Worm (Caenorhabditis elegans): ENCODE results near the gene T05C1.5.

T05C1.5 gene

DNA sequence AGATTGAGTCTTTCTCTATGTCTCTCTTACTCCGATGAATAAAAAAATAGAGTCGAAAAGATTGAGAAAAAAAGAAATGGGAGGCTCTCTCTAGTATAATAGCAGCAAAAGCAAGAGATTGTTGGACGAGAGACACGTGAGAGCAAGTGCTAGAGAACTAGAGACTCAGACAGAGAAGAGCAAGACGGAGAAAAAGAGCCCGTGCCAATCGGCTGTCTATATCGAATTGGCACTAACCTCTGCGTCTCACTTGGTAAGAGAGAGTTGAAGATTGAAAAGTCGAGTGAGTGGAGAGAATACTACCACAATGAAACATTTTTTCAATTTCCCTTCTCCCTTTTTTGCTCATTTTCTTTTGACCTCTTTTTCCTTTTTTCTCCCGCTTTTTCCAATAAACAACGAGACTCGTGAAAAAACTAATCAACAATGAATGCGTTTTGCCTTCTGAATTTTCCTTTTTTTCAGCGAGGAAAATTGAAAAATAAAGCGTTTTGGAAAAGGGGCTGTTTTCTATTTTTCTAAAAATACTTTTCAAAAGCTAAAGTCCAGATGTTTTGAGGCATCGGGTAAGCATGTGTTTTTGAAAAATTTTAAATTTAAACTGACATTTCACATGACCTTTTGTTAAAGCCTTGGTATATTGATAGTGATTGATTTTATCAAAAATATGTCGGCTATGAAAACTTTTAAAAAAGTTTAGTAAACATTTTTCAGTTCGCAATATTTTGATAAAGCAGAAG, 16.1 kb upstream of the T05C1.5 start (continued):
- TF ChIP-seq nhr-28 (tag; optimal IDR thresholded peaks at IDR 0.05) (peak; percentile 35), lim-7 (GFP tag; IDR thresholded peaks at IDR 0.05) (no peak), saeg-2 (GFP tag; IDR thresholded peaks at IDR 0.05) (no peak), pqm-1 (tag; optimal IDR thresholded peaks at IDR 0.05) (peak; percentile 15), unc-62 (GFP tag; optimal IDR thresholded peaks at IDR 0.05 in 1 of 2) (peak in 1 of 2 experiments; percentile 93), unc-62 (tag; optimal IDR thresholded peaks at IDR 0.05) (no peak), mxl-3 (GFP tag; optimal IDR thresholded peaks at IDR 0.05) (peak; percentile 46), spr-3 (GFP tag; optimal IDR thresholded peaks at IDR 0.05) (no peak)

DNA sequence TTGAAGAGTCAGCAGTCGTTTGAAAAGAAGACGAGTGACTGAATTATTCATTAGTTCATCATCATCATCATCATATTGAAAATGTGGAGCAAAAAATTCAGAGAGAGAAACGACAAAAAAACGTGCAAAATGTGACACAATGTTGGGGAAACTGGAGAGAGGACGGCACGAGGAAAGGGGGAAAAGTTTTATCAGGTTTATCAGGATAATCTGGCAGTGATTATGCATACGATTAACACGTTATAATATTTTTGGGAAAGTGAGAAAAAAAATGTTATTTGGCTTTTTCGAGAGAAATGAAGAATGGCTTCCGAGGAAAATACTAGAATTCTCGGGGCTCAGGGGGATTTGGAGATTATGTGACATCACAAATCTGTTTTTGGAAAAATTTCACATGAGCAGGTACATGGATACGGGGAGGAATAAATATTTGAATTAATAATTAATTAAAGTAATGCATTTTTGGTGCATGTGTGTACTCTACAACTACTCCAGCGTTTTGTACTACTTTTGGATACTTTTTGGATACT, 14.5 kb upstream of the T05C1.5 start, which contains the start of gene camt-1:
TSS of gene camt-1 (minus strand) at position 51 of the 530 bp plus-strand sequence.
- TF ChIP-seq nhr-48 (tag; optimal IDR thresholded peaks at IDR 0.05) (no peak), nhr-111 (GFP tag; optimal IDR thresholded peaks at IDR 0.05) (no peak), zfp-2 (tag; optimal IDR thresholded peaks at IDR 0.05) (no peak), daf-8 (GFP tag; IDR thresholded peaks at IDR 0.05) (no peak), lin-38 (GFP tag; IDR thresholded peaks at IDR 0.05) (no peak), aha-1 (tag) (no peak), dmd-8 (GFP tag; IDR thresholded peaks at IDR 0.05) (no peak), set-16 (GFP tag; IDR thresholded peaks at IDR 0.05) (no peak), T26A8.4 (GFP tag; IDR thresholded peaks at IDR 0.05) (no peak), zip-11 (GFP tag; IDR thresholded peaks at IDR 0.05) (no peak), nhr-102 (tag; optimal IDR thresholded peaks at IDR 0.05) (no peak), daf-16 (GFP tag; optimal IDR thresholded peaks at IDR 0.05) (no peak), daf-16 (tag; optimal IDR thresholded peaks at IDR 0.05) (no peak), hif-1 (tag; optimal IDR thresholded peaks at IDR 0.05) (no peak), hmg-1.1 (GFP tag; IDR thresholded peaks at IDR 0.05) (no peak)

DNA sequence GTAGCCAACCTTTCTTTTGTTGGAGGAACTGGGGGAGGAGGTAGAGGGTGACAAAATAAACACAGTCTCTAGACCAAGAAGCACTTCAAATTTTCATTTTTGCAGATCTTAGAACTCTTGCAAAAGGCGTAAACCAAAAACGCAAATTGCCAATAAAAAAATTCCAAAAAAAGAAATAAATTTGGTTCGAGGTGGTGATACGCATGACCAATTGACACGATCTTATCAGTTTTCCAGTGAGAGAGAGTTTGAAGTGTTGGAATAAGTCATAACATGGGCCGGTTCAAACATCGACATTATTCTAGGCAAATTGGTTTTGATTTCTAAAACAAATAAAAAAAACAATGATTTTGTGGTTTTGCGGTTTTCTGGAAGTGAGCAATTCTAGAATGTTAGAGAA, 5.2 kb upstream of the T05C1.5 start:
- TF ChIP-seq daf-16 (GFP tag; optimal IDR thresholded peaks at IDR 0.05) = no peak
- peak; percentile 27 for TF ChIP-seq daf-16 (tag; optimal IDR thresholded peaks at IDR 0.05)
- 0 out of 2 replicates have a peak, but pooled peaks have one; percentile 41 for TF ChIP-seq tra-1 (GFP tag; IDR thresholded peaks at IDR 0.05)
- TF ChIP-seq php-3 (GFP tag; IDR thresholded peaks at IDR 0.05) = 0 out of 2 replicates have a peak, but pooled peaks have one; percentile 53
- peak; percentile 53 for TF ChIP-seq nhr-28 (tag; optimal IDR thresholded peaks at IDR 0.05)
- TF ChIP-seq dve-1 (tag; optimal IDR thresholded peaks at IDR 0.05; ENCODE audit: insufficient read depth) = peak; percentile 17
- no peak for TF ChIP-seq nhr-10 (tag; optimal IDR thresholded peaks at IDR 0.05)
- peak; percentile 45 for TF ChIP-seq dmd-6 (GFP tag; IDR thresholded peaks at IDR 0.05)
- TF ChIP-seq pqm-1 (tag; optimal IDR thresholded peaks at IDR 0.05) = peak; percentile 40
- TF ChIP-seq dpl-1 (GFP tag; optimal IDR thresholded peaks at IDR 0.05) = no peak
- TF ChIP-seq nhr-42 (GFP tag; IDR thresholded peaks at IDR 0.05) = no peak

DNA sequence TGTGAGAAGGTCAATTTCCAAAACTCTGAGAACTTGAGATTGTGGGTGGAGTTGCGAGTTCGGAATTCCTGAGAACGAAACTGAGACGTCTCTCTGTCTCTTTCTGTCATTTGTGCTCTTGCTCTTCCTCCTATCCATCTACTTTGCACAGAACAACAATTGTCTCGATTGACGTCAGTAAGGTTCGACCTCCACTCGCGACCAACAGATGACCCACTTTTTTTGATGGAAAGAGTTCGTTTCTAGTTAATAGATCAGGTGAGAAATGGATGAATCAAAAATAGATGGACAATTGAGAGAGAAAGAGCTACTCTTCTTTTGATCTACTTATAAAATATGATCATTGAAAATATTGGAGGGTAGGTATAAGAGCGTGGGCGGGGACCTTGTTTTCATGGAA, 3.9 kb upstream of the T05C1.5 start:
- TF ChIP-seq php-3 (GFP tag; IDR thresholded peaks at IDR 0.05) = no peak
- TF ChIP-seq nhr-41 (GFP tag; IDR thresholded peaks at IDR 0.05) = no peak
- no peak for TF ChIP-seq mdt-29 (GFP tag; IDR thresholded peaks at IDR 0.05)
- no peak for TF ChIP-seq unc-62 (GFP tag; optimal IDR thresholded peaks at IDR 0.05 in 1 of 2)
- TF ChIP-seq unc-62 (tag; optimal IDR thresholded peaks at IDR 0.05) = no peak
- TF ChIP-seq madf-9 (GFP tag; conservative IDR thresholded peaks at IDR 0.05) = no peak
- TF ChIP-seq nhr-11 (tag; optimal IDR thresholded peaks at IDR 0.05) = peak; percentile 60
- TF ChIP-seq daf-19 (GFP tag; conservative IDR thresholded peaks at IDR 0.05) = 0 out of 2 replicates have a peak, but pooled peaks have one; percentile 30
- no peak for TF ChIP-seq sdz-12 (GFP tag; optimal IDR thresholded peaks at IDR 0.05)
- TF ChIP-seq aha-1 (tag) = no peak
- no peak for TF ChIP-seq rbr-2 (tag; optimal IDR thresholded peaks at IDR 0.05)
- no peak for TF ChIP-seq Y48G9A.11 (GFP tag; IDR thresholded peaks at IDR 0.05)
- no peak for TF ChIP-seq dve-1 (tag; optimal IDR thresholded peaks at IDR 0.05; ENCODE audit: insufficient read depth)
- no peak for TF ChIP-seq lim-7 (GFP tag; IDR thresholded peaks at IDR 0.05)
- no peak for TF ChIP-seq pqm-1 (tag; optimal IDR thresholded peaks at IDR 0.05)
- TF ChIP-seq lin-1 (GFP tag; IDR thresholded peaks at IDR 0.05) = no peak
- no peak for TF ChIP-seq ceh-32 (tag; optimal IDR thresholded peaks at IDR 0.05; ENCODE audit: poor library complexity)
- no peak for TF ChIP-seq saeg-2 (GFP tag; IDR thresholded peaks at IDR 0.05)
- TF ChIP-seq R02D3.7 (tag; optimal IDR thresholded peaks at IDR 0.05) = no peak
- no peak for TF ChIP-seq ces-1 (GFP tag; optimal IDR thresholded peaks at IDR 0.05)
- TF ChIP-seq dmd-8 (GFP tag; IDR thresholded peaks at IDR 0.05) = no peak
- no peak for TF ChIP-seq nhr-10 (tag; optimal IDR thresholded peaks at IDR 0.05)
- peak in 1 of 2 experiments; percentile 7 for TF ChIP-seq lsy-2 (tag; optimal IDR thresholded peaks at IDR 0.05)
- no peak for TF ChIP-seq nhr-237 (tag; optimal IDR thresholded peaks at IDR 0.05)

Measured in whole organism, L4 larva.